Worm (Caenorhabditis elegans): Measurements from ENCODE around the gene idpp-12.

DNA sequence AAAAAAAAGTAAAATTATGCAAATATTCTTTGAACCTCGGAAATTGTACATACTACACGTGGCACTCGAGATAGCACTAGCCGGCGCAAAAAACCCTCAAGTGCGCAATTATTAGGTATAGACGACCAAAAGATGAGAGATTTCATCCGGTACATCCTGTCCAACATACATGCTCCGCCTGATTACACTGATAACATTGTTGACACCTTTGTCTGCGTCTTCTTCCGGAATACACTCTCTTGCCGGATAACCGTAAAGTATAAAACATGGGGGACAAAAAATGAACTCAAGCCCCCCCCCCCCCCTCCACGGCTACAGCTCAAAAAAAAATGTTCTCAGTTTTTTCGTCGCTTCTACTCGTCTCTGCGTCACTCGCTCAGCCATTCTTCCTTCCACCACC lies 5.5 kb upstream of the idpp-12 start, which contains the start of gene W08E12.6:
- TF ChIP-seq C34B4.2 (tag; optimal IDR thresholded peaks at IDR 0.05), result no peak
- TF ChIP-seq jun-1 (tag; optimal IDR thresholded peaks at IDR 0.05), result no peak
- TF ChIP-seq nhr-77 (tag; optimal IDR thresholded peaks at IDR 0.05), result no peak
- no peak for TF ChIP-seq ztf-4 (tag; optimal IDR thresholded peaks at IDR 0.05)
- no peak for TF ChIP-seq elt-2 (tag; optimal IDR thresholded peaks at IDR 0.05)
- no peak for TF ChIP-seq fos-1 (tag; optimal IDR thresholded peaks at IDR 0.05)
- no peak for TF ChIP-seq skn-1 (tag; optimal IDR thresholded peaks at IDR 0.05)
- TF ChIP-seq ets-5 (GFP tag; IDR thresholded peaks at IDR 0.05), result no peak
- TF ChIP-seq pax-3 (tag; optimal IDR thresholded peaks at IDR 0.05), result no peak
- TF ChIP-seq nhr-20 (tag; optimal IDR thresholded peaks at IDR 0.05), result no peak
- TF ChIP-seq nhr-28 (tag; optimal IDR thresholded peaks at IDR 0.05), result no peak
- TF ChIP-seq pag-3 (tag; optimal IDR thresholded peaks at IDR 0.05; ENCODE audit: borderline replicate concordance, insufficient read depth), result no peak
- TF ChIP-seq xbp-1 (tag; optimal IDR thresholded peaks at IDR 0.05), result no peak
- no peak for TF ChIP-seq unc-86 (tag; optimal IDR thresholded peaks at IDR 0.05)

Measured in whole organism, L1 larva.